Fruit fly (Drosophila melanogaster) whole organism, embryonic: Measurements from ENCODE around the gene Fbp1.

Experiments used
- Bdp1 ChIP-seq: fragments of 200-800 bp; sonication (Bioruptor generic); optimal IDR thresholded peaks from 3 replicates; lab custom pipeline; 2016; ENCODE audit warnings: missing biosample characterization, missing genetic modification characterization
- CG10267 ChIP-seq: fragments of 200-800 bp; sonication (Bioruptor generic); optimal IDR thresholded peaks from 2 replicates; lab custom pipeline; 2018; ENCODE audit warnings: missing biosample characterization, mild to moderate bottlenecking, missing genetic modification characterization, moderate library complexity
- CG11560 ChIP-seq: fragments of 200-800 bp; sonication (Bioruptor generic); IDR thresholded peaks from 3 replicates; pipeline ENCODE4 v1.3.6; 2022; ENCODE audit warnings: missing biosample characterization, missing genetic modification characterization
- CG12104 ChIP-seq: fragments of 200-800 bp; sonication (Bioruptor generic); optimal IDR thresholded peaks from 3 replicates; lab custom pipeline; 2016; ENCODE audit warnings: missing biosample characterization, missing genetic modification characterization
- CG14860 ChIP-seq: fragments of 200-800 bp; sonication (Bioruptor generic); IDR thresholded peaks from 3 replicates; pipeline ENCODE4 v1.3.6; 2022; ENCODE audit warnings: missing biosample characterization, missing genetic modification characterization; ENCODE audit not compliant: partially characterized antibody
- CG17568 ChIP-seq: fragments of 200-800 bp; sonication (Bioruptor generic); optimal IDR thresholded peaks from 2 replicates; lab custom pipeline; 2018; ENCODE audit warnings: missing biosample characterization, mild to moderate bottlenecking, missing genetic modification characterization, moderate library complexity
- CG1792 ChIP-seq: fragments of 200-800 bp; sonication (Bioruptor generic); optimal IDR thresholded peaks from 2 replicates; lab custom pipeline; 2016; ENCODE audit warnings: missing biosample characterization, missing genetic modification characterization
- CG31388 ChIP-seq: fragments of 200-800 bp; sonication (Bioruptor generic); optimal IDR thresholded peaks from 2 replicates; lab custom pipeline; 2016; ENCODE audit warnings: missing biosample characterization, missing genetic modification characterization
- CG34224 ChIP-seq: fragments of 200-800 bp; sonication (Bioruptor generic); IDR thresholded peaks from 3 replicates; pipeline ENCODE4 v1.3.6; 2022; ENCODE audit warnings: missing biosample characterization, missing genetic modification characterization; ENCODE audit not compliant: partially characterized antibody
- CG42726 ChIP-seq: fragments of 200-800 bp; sonication (Bioruptor generic); IDR thresholded peaks from 2 replicates; pipeline ENCODE4 v1.3.6; 2022; ENCODE audit warnings: missing biosample characterization, missing genetic modification characterization; ENCODE audit not compliant: partially characterized antibody
- CG7786 ChIP-seq: fragments of 200-800 bp; sonication (Bioruptor generic); optimal IDR thresholded peaks from 2 replicates; lab custom pipeline; 2016; ENCODE audit warnings: missing biosample characterization, missing genetic modification characterization
- CG8765 ChIP-seq: fragments of 200-800 bp; sonication (Bioruptor generic); IDR thresholded peaks from 2 replicates; pipeline ENCODE4 v1.3.6; 2022; ENCODE audit warnings: missing biosample characterization, missing genetic modification characterization
- CG9876 ChIP-seq: fragments of 200-800 bp; sonication (Bioruptor generic); optimal IDR thresholded peaks from 2 replicates; lab custom pipeline; 2016; ENCODE audit warnings: missing biosample characterization, missing genetic modification characterization
- Dad ChIP-seq: fragments of 200-800 bp; sonication (Bioruptor generic); optimal IDR thresholded peaks from 3 replicates; lab custom pipeline; 2016; ENCODE audit warnings: missing biosample characterization, missing genetic modification characterization
- Dip2 ChIP-seq: fragments of 200-800 bp; sonication (Bioruptor generic); IDR thresholded peaks from 2 replicates; pipeline ENCODE4 v1.3.6; 2022; ENCODE audit warnings: missing biosample characterization, missing genetic modification characterization
- Drgx ChIP-seq: fragments of 200-800 bp; sonication (Bioruptor generic); IDR thresholded peaks from 2 replicates; pipeline ENCODE4 v1.3.6; 2022; ENCODE audit warnings: missing biosample characterization, missing genetic modification characterization
- ERR ChIP-seq: fragments of 200-800 bp; sonication (Bioruptor generic); optimal IDR thresholded peaks from 2 replicates; lab custom pipeline; 2016; ENCODE audit warnings: missing biosample characterization, missing genetic modification characterization
- Eip74EF ChIP-seq, 2 experiments: fragments of 200-800 bp in 1 of 2; fragments of >200 bp in 1 of 2; sonication (Bioruptor generic) in 1 of 2; optimal IDR thresholded peaks; 2 replicates each; lab custom pipeline; 2017 to 2019; ENCODE audit warnings: missing biosample characterization in 2 of 2, missing genetic modification characterization in 2 of 2, mild to moderate bottlenecking in 1 of 2, moderate library complexity in 1 of 2
- GATAe ChIP-seq: fragments of 200-800 bp; sonication (Bioruptor generic); conservative IDR thresholded peaks from 2 replicates; pipeline ENCODE4 v1.3.6; 2022; ENCODE audit warnings: missing biosample characterization, missing genetic modification characterization
- Gug ChIP-seq: fragments of 200-800 bp; sonication (Bioruptor generic); IDR thresholded peaks from 4 replicates; pipeline ENCODE4 v1.3.6; 2022; ENCODE audit warnings: missing biosample characterization, missing genetic modification characterization
- H2.0 ChIP-seq: fragments of 200-800 bp; sonication (Bioruptor generic); IDR thresholded peaks from 2 replicates; pipeline ENCODE4 v1.3.6; 2022; ENCODE audit warnings: missing biosample characterization, missing genetic modification characterization
- HHEX ChIP-seq: fragments of 200-800 bp; sonication (Bioruptor generic); optimal IDR thresholded peaks from 3 replicates; lab custom pipeline; 2017; ENCODE audit warnings: missing biosample characterization, mild to moderate bottlenecking, missing genetic modification characterization, missing genetic modification reagents
- Hr3 ChIP-seq: fragments of 200-800 bp; sonication (Bioruptor generic); optimal IDR thresholded peaks from 3 replicates; lab custom pipeline; 2016; ENCODE audit warnings: missing biosample characterization, missing genetic modification characterization
- Mad ChIP-seq: fragments of 200-800 bp; sonication (Bioruptor generic); optimal IDR thresholded peaks from 2 replicates; lab custom pipeline; 2016; ENCODE audit warnings: missing biosample characterization, missing genetic modification characterization
- Rx ChIP-seq: fragments of 200-800 bp; sonication (Bioruptor generic); IDR thresholded peaks from 2 replicates; pipeline ENCODE4 v1.3.6; 2022; ENCODE audit warnings: missing biosample characterization, missing genetic modification characterization
- Six4 ChIP-seq: fragments of 200-800 bp; sonication (Bioruptor generic); optimal IDR thresholded peaks from 2 replicates; lab custom pipeline; 2016; ENCODE audit warnings: missing biosample characterization, missing genetic modification characterization
- Taf1 ChIP-seq: fragments of 200-800 bp; sonication (Bioruptor generic); IDR thresholded peaks from 2 replicates; pipeline ENCODE4 v1.3.6; 2022; ENCODE audit warnings: missing biosample characterization, missing genetic modification characterization
- Tbp ChIP-seq: fragments of >200 bp; optimal IDR thresholded peaks from 2 replicates; lab custom pipeline; 2018; ENCODE audit warnings: missing biosample characterization, missing genetic modification characterization
- ab ChIP-seq: fragments of 200-800 bp; sonication (Bioruptor generic); optimal IDR thresholded peaks from 2 replicates; lab custom pipeline; 2016; ENCODE audit warnings: missing biosample characterization, missing genetic modification characterization
- al ChIP-seq: fragments of 200-800 bp; sonication (Bioruptor generic); IDR thresholded peaks from 2 replicates; pipeline ENCODE4 v1.3.6; 2022; ENCODE audit warnings: missing biosample characterization, missing genetic modification characterization
- ap ChIP-seq: fragments of 200-800 bp; sonication (Bioruptor generic); IDR thresholded peaks from 2 replicates; pipeline ENCODE4 v1.3.6; 2022; ENCODE audit warnings: missing biosample characterization, missing genetic modification characterization
- az2 ChIP-seq: fragments of 200-800 bp; sonication (Bioruptor generic); optimal IDR thresholded peaks from 3 replicates; lab custom pipeline; 2016; ENCODE audit warnings: missing biosample characterization, missing genetic modification characterization
- bsh ChIP-seq, 2 experiments: fragments of 200-800 bp; sonication (Bioruptor generic); optimal IDR thresholded peaks; 2 replicates each; lab custom pipeline; 2017 to 2018; ENCODE audit warnings: mild to moderate bottlenecking in 2 of 2, missing biosample characterization in 2 of 2, missing genetic modification characterization in 2 of 2, moderate library complexity in 1 of 2
- cad ChIP-seq: fragments of >200 bp; optimal IDR thresholded peaks from 2 replicates; lab custom pipeline; 2017; ENCODE audit warnings: missing biosample characterization, missing genetic modification characterization
- cg ChIP-seq: fragments of 200-800 bp; sonication (Bioruptor generic); optimal IDR thresholded peaks from 3 replicates; lab custom pipeline; 2019; ENCODE audit warnings: missing biosample characterization, mild to moderate bottlenecking, missing genetic modification characterization, moderate library complexity
- ci ChIP-seq: fragments of 200-800 bp; sonication (Bioruptor generic); IDR thresholded peaks from 3 replicates; pipeline ENCODE4 v1.3.6; 2022; ENCODE audit warnings: missing biosample characterization, missing genetic modification characterization
- corto ChIP-seq: fragments of 200-800 bp; sonication (Bioruptor generic); optimal IDR thresholded peaks from 2 replicates; lab custom pipeline; 2016; ENCODE audit warnings: missing biosample characterization, mild to moderate bottlenecking, missing genetic modification characterization, moderate library complexity
- crc ChIP-seq: fragments of 200-800 bp; sonication (Bioruptor generic); optimal IDR thresholded peaks from 2 replicates; lab custom pipeline; 2016; ENCODE audit warnings: missing biosample characterization, missing genetic modification characterization
- cwo ChIP-seq: fragments of 200-800 bp; sonication (Bioruptor generic); optimal IDR thresholded peaks from 3 replicates; lab custom pipeline; 2017; ENCODE audit warnings: missing biosample characterization, missing genetic modification characterization, mild to moderate bottlenecking, moderate library complexity, missing genetic modification reagents
- emc ChIP-seq: fragments of 200-800 bp; sonication (Bioruptor generic); optimal IDR thresholded peaks from 2 replicates; lab custom pipeline; 2016; ENCODE audit warnings: missing biosample characterization, missing genetic modification characterization
- ems ChIP-seq: fragments of 200-800 bp; sonication (Bioruptor generic); optimal IDR thresholded peaks from 3 replicates; lab custom pipeline; 2016; ENCODE audit warnings: missing biosample characterization, missing genetic modification characterization
- ewg ChIP-seq: fragments of 200-800 bp; sonication (Bioruptor generic); optimal IDR thresholded peaks from 3 replicates; lab custom pipeline; 2017; ENCODE audit warnings: mild to moderate bottlenecking, missing biosample characterization, missing genetic modification reagents, missing genetic modification characterization
- grn ChIP-seq: fragments of 200-800 bp; sonication (Bioruptor generic); optimal IDR thresholded peaks from 3 replicates; lab custom pipeline; 2017; ENCODE audit warnings: missing biosample characterization, missing genetic modification characterization
- lilli ChIP-seq: fragments of 200-800 bp; sonication (Bioruptor generic); optimal IDR thresholded peaks from 3 replicates; lab custom pipeline; 2016; ENCODE audit warnings: missing biosample characterization, missing genetic modification characterization
- maf-S ChIP-seq: fragments of 200-800 bp; sonication (Bioruptor generic); optimal IDR thresholded peaks from 2 replicates; lab custom pipeline; 2016; ENCODE audit warnings: missing biosample characterization, missing genetic modification characterization
- p53 ChIP-seq: fragments of 200-800 bp; sonication (Bioruptor generic); optimal IDR thresholded peaks from 2 replicates; lab custom pipeline; 2016; ENCODE audit warnings: missing biosample characterization, missing genetic modification characterization
- pb ChIP-seq: fragments of 200-800 bp; sonication (Bioruptor generic); optimal IDR thresholded peaks from 3 replicates; lab custom pipeline; 2016; ENCODE audit warnings: missing biosample characterization, missing genetic modification characterization
- phol ChIP-seq: fragments of 200-800 bp; sonication (Bioruptor generic); optimal IDR thresholded peaks from 3 replicates; lab custom pipeline; 2018; ENCODE audit warnings: missing biosample characterization, mild to moderate bottlenecking, missing genetic modification characterization, moderate library complexity
- pita ChIP-seq: fragments of 200-800 bp; sonication (Bioruptor generic); optimal IDR thresholded peaks from 2 replicates; lab custom pipeline; 2017; ENCODE audit warnings: missing biosample characterization, mild to moderate bottlenecking, missing genetic modification characterization
- toy ChIP-seq: fragments of 200-800 bp; sonication (Bioruptor generic); IDR thresholded peaks from 2 replicates; pipeline ENCODE4 v1.3.6; 2022; ENCODE audit warnings: missing biosample characterization, missing genetic modification characterization
- tx ChIP-seq: fragments of 200-800 bp; sonication (Bioruptor generic); optimal IDR thresholded peaks from 2 replicates; lab custom pipeline; 2016; ENCODE audit warnings: missing biosample characterization, missing genetic modification characterization
- usp ChIP-seq: fragments of >200 bp; optimal IDR thresholded peaks from 2 replicates; lab custom pipeline; 2017; ENCODE audit warnings: missing biosample characterization, missing genetic modification characterization

Gene Fbp1

dm6 chr3L:14111411-14111810, 13.6 kb upstream of the Fbp1 start (continued):
- TF ChIP-seq Taf1 (peak; percentile 44; the same call in 1 of the 2 replicates), Mad (GFP tag; lab: Kevin White, UChicago) (peak; percentile 72), al (GFP tag; lab: Robert Waterston, UW) (peak; percentile 56), usp (GFP tag; lab: Kevin White, UChicago) (no peak), ap (GFP tag; lab: Robert Waterston, UW) (no peak; the same call in 1 of the 2 replicates), crc (GFP tag; lab: Kevin White, UChicago) (peak; percentile 43), CG17568 (peak; percentile 19), phol (tag; lab: Kevin White, UChicago) (peak; percentile 78), CG10267 (tag; lab: Kevin White, UChicago) (peak; percentile 72), Gug (GFP tag; lab: Robert Waterston, UW) (peak; percentile 87), Rx (GFP tag; lab: Robert Waterston, UW) (peak; percentile 81), grn (GFP tag; lab: Kevin White, UChicago) (peak; percentile 48), CG1792 (GFP tag; lab: Kevin White, UChicago) (peak; percentile 51), CG11560 (peak; percentile 77), H2.0 (GFP tag; lab: Robert Waterston, UW) (peak; percentile 80), Dad (GFP tag; lab: Kevin White, UChicago) (peak; percentile 71), Drgx (GFP tag; lab: Robert Waterston, UW) (no peak), pita (GFP tag; lab: Kevin White, UChicago) (peak; percentile 72), Tbp (no peak), maf-S (GFP tag; lab: Kevin White, UChicago) (peak; percentile 87), CG12104 (GFP tag; lab: Kevin White, UChicago) (peak; percentile 23), CG34224 (no peak), emc (GFP tag; lab: Kevin White, UChicago) (peak; percentile 67), CG8765 (GFP tag; lab: Robert Waterston, UW) (peak; percentile 79), cwo (GFP tag; lab: Kevin White, UChicago) (no peak), cg (GFP tag; lab: Kevin White, UChicago) (no peak), CG42726 (peak; percentile 83), cad (peak; percentile 19), ci (peak; percentile 86), pb (peak; percentile 65), GATAe (GFP tag; lab: Robert Waterston, UW) (peak; percentile 27; the same call in 1 of the 2 replicates), HHEX (GFP tag; lab: Kevin White, UChicago) (peak; percentile 19), CG9876 (GFP tag; lab: Kevin White, UChicago) (peak; percentile 96), p53 (peak; percentile 90), Hr3 (peak; percentile 88), Six4 (GFP tag; lab: Kevin White, UChicago) (peak; percentile 55), ewg (GFP tag; lab: Kevin White, UChicago) (peak; percentile 72), toy (GFP tag; lab: Robert Waterston, UW) (0 out of 2 replicates have a peak, but pooled peaks have one; percentile 19), ERR (GFP tag; lab: Kevin White, UChicago) (peak; percentile 74), lilli (GFP tag; lab: Kevin White, UChicago) (peak; percentile 82), ab (peak; percentile 50), ems (GFP tag; lab: Kevin White, UChicago) (peak; percentile 65), tx (GFP tag; lab: Kevin White, UChicago) (peak; percentile 66), Eip74EF (GFP tag; optimal IDR thresholded peaks at IDR 0.05; lab: Kevin White, UChicago) (no peak), Dip2 (GFP tag; lab: Robert Waterston, UW) (peak; percentile 67; the same call in 1 of the 2 replicates), CG31388 (GFP tag; lab: Kevin White, UChicago) (peak; percentile 69), bsh (GFP tag; optimal IDR thresholded peaks at IDR 0.05; lab: Kevin White, UChicago) (peak in 1 of 2 experiments; percentile 69), CG7786 (GFP tag; lab: Kevin White, UChicago) (peak; percentile 80), Bdp1 (GFP tag; lab: Kevin White, UChicago) (peak; percentile 59), az2 (GFP tag; lab: Kevin White, UChicago) (peak; percentile 86), corto (no peak), CG14860 (GFP tag; lab: Robert Waterston, UW) (no peak)
